Fruit fly (Drosophila melanogaster) whole organism, adult: ENCODE measurements around the gene CG8236.

Experiments
- CG11617 ChIP-seq: fragments of 200-800 bp; sonication (Bioruptor generic); optimal IDR thresholded peaks from 2 replicates; lab custom pipeline; 2017; ENCODE audit warnings: mild to moderate bottlenecking, missing biosample characterization, missing genetic modification reagents, missing genetic modification characterization
- CG14711 ChIP-seq: fragments of 200-800 bp; sonication (Bioruptor generic); optimal IDR thresholded peaks from 2 replicates; lab custom pipeline; 2018; ENCODE audit warnings: missing biosample characterization, mild to moderate bottlenecking, missing genetic modification characterization, moderate library complexity
- CG7101 ChIP-seq: fragments of 200-800 bp; sonication (Bioruptor generic); optimal IDR thresholded peaks from 2 replicates; lab custom pipeline; 2018; ENCODE audit warnings: missing biosample characterization, mild to moderate bottlenecking, missing genetic modification characterization, moderate library complexity
- Clk ChIP-seq: fragments of 200-800 bp; sonication (Bioruptor generic); optimal IDR thresholded peaks from 2 replicates; lab custom pipeline; 2017; ENCODE audit warnings: missing biosample characterization, missing genetic modification characterization
- Crg-1 ChIP-seq: fragments of 200-800 bp; sonication (Bioruptor generic); optimal IDR thresholded peaks from 2 replicates; lab custom pipeline; 2016; ENCODE audit warnings: missing biosample characterization, missing genetic modification characterization
- bab1 ChIP-seq: fragments of 200-800 bp; sonication (Bioruptor generic); optimal IDR thresholded peaks from 3 replicates; lab custom pipeline; 2019; ENCODE audit warnings: missing biosample characterization, mild to moderate bottlenecking, missing genetic modification characterization, moderate library complexity
- kay ChIP-seq: fragments of 200-800 bp; sonication (Bioruptor generic); peaks from one replicate; lab custom pipeline; 2016; ENCODE audit warnings: missing biosample characterization, missing genetic modification characterization, borderline replicate concordance
- ovo ChIP-seq: fragments of 200-800 bp; sonication (Bioruptor generic); optimal IDR thresholded peaks from 2 replicates; lab custom pipeline; 2016; ENCODE audit warnings: missing biosample characterization, missing genetic modification characterization
- pad ChIP-seq: fragments of 200-800 bp; sonication (Bioruptor generic); optimal IDR thresholded peaks from 3 replicates; lab custom pipeline; 2017; ENCODE audit warnings: missing biosample characterization, missing genetic modification characterization, mild to moderate bottlenecking, moderate library complexity, missing genetic modification reagents
- tj ChIP-seq: fragments of 200-800 bp; sonication (Bioruptor generic); optimal IDR thresholded peaks from 3 replicates; lab custom pipeline; 2017; ENCODE audit warnings: missing biosample characterization, mild to moderate bottlenecking, missing genetic modification characterization, moderate library complexity
- toe ChIP-seq: fragments of 200-800 bp; sonication (Bioruptor generic); optimal IDR thresholded peaks from 2 replicates; lab custom pipeline; 2016; ENCODE audit warnings: missing biosample characterization, missing genetic modification characterization

dm6 chr3R:8807048-8807447, 37.9 kb downstream of the CG8236 start:
- no peak for TF ChIP-seq toe (GFP tag; lab: Kevin White, UChicago)
- TF ChIP-seq CG11617 (GFP tag; lab: Kevin White, UChicago) = no peak
- no peak for TF ChIP-seq CG14711 (tag; lab: Kevin White, UChicago)
- no peak for TF ChIP-seq ovo (GFP tag; lab: Kevin White, UChicago)
- no peak for TF ChIP-seq bab1
- no peak for TF ChIP-seq Clk
- TF ChIP-seq CG7101 (tag; lab: Kevin White, UChicago) = no peak
- TF ChIP-seq tj (GFP tag; lab: Kevin White, UChicago) = no peak
- TF ChIP-seq Crg-1 = no peak
- no peak for TF ChIP-seq pad (GFP tag; lab: Kevin White, UChicago)
- TF ChIP-seq kay (GFP tag; lab: Kevin White, UChicago) = no peak
